Fruit fly (Drosophila melanogaster) whole organism, embryonic: ENCODE results near the gene Tsp96F.

Experiments used
- CG13424 ChIP-seq: fragments of 200-800 bp; sonication (Bioruptor generic); optimal IDR thresholded peaks from 2 replicates; lab custom pipeline; 2019; ENCODE audit warnings: missing biosample characterization, mild to moderate bottlenecking, missing genetic modification characterization, moderate library complexity
- CG34422 ChIP-seq: fragments of 200-800 bp; sonication (Bioruptor generic); IDR thresholded peaks from 3 replicates; pipeline ENCODE4 v1.3.6; 2022; ENCODE audit warnings: missing biosample characterization, missing genetic modification characterization
- CG7963 ChIP-seq: fragments of 200-800 bp; sonication (Bioruptor generic); IDR thresholded peaks from 3 replicates; pipeline ENCODE4 v1.3.6; 2022; ENCODE audit warnings: missing biosample characterization, missing genetic modification characterization; ENCODE audit not compliant: partially characterized antibody
- Doc2 ChIP-seq: fragments of 200-800 bp; sonication (Bioruptor generic); IDR thresholded peaks from 2 replicates; pipeline ENCODE4 v1.3.6; 2022; ENCODE audit warnings: missing biosample characterization, missing genetic modification characterization
- Drgx ChIP-seq: fragments of 200-800 bp; sonication (Bioruptor generic); IDR thresholded peaks from 2 replicates; pipeline ENCODE4 v1.3.6; 2022; ENCODE audit warnings: missing biosample characterization, missing genetic modification characterization
- Hr78 ChIP-seq, 2 experiments: fragments of 200-800 bp in 1 of 2; fragments of >200 bp in 1 of 2; sonication (Bioruptor generic) in 1 of 2; optimal IDR thresholded peaks; 2 replicates each; lab custom pipeline; 2017 to 2019; ENCODE audit warnings: missing biosample characterization in 2 of 2, missing genetic modification characterization in 2 of 2, mild to moderate bottlenecking in 1 of 2, moderate library complexity in 1 of 2
- Lpt ChIP-seq: fragments of >200 bp; optimal IDR thresholded peaks from 2 replicates; lab custom pipeline; 2018; ENCODE audit warnings: missing biosample characterization, missing genetic modification characterization
- Nf-YB ChIP-seq: fragments of 200-800 bp; sonication (Bioruptor generic); optimal IDR thresholded peaks from 3 replicates; lab custom pipeline; 2019; ENCODE audit warnings: missing biosample characterization, mild to moderate bottlenecking, missing genetic modification characterization, moderate library complexity
- Six4 ChIP-seq: fragments of 200-800 bp; sonication (Bioruptor generic); optimal IDR thresholded peaks from 2 replicates; lab custom pipeline; 2016; ENCODE audit warnings: missing biosample characterization, missing genetic modification characterization
- Sox102F ChIP-seq: fragments of 200-800 bp; sonication (Bioruptor generic); optimal IDR thresholded peaks from 2 replicates; lab custom pipeline; 2018; ENCODE audit warnings: missing biosample characterization, mild to moderate bottlenecking, missing genetic modification characterization, moderate library complexity
- onecut ChIP-seq: fragments of 200-800 bp; sonication (Bioruptor generic); IDR thresholded peaks from 2 replicates; pipeline ENCODE4 v1.3.6; 2022; ENCODE audit warnings: missing biosample characterization, missing genetic modification characterization
- zen ChIP-seq: fragments of 200-800 bp; sonication (Bioruptor generic); optimal IDR thresholded peaks from 3 replicates; lab custom pipeline; 2018; ENCODE audit warnings: missing biosample characterization, mild to moderate bottlenecking, missing genetic modification characterization, moderate library complexity
- zfh2 ChIP-seq: fragments of 200-800 bp; sonication (Bioruptor generic); optimal IDR thresholded peaks from 2 replicates; lab custom pipeline; 2016; ENCODE audit warnings: missing biosample characterization, missing genetic modification characterization

DNA sequence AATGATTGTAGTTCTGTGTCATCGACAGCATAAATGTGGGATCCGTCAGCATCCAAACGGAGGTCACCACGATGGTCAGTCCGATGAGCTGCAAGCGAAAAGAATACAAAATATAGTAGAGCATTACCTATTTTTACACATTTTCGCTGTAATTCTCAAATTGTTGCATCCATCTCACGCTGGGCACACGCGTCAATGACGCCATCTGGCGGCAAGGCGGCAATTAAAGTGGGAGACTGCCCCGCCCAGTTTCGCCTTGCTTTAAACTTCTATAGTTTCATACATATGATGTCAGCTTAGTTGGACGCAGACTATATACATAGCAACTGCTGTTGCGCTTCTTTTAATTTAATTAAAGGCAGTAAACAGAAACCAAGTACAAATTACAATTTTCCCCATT lies 4.6 kb downstream of the Tsp96F start:
- TF ChIP-seq Hr78 (GFP tag; optimal IDR thresholded peaks at IDR 0.05; lab: Kevin White, UChicago) (no peak), zen (no peak), CG13424 (tag; lab: Kevin White, UChicago) (no peak), onecut (GFP tag; lab: Robert Waterston, UW) (no peak), Six4 (no peak), CG7963 (no peak), Nf-YB (GFP tag; lab: Kevin White, UChicago) (no peak), Doc2 (GFP tag; lab: Robert Waterston, UW) (no peak), Lpt (GFP tag; lab: Kevin White, UChicago) (no peak), Sox102F (GFP tag; lab: Kevin White, UChicago) (no peak), CG34422 (GFP tag; lab: Robert Waterston, UW) (no peak), zfh2 (GFP tag; lab: Kevin White, UChicago) (no peak), Drgx (GFP tag; lab: Robert Waterston, UW) (no peak)
